Worm (Caenorhabditis elegans): Measurements from ENCODE around the gene unc-83.

The unc-83 gene

DNA sequence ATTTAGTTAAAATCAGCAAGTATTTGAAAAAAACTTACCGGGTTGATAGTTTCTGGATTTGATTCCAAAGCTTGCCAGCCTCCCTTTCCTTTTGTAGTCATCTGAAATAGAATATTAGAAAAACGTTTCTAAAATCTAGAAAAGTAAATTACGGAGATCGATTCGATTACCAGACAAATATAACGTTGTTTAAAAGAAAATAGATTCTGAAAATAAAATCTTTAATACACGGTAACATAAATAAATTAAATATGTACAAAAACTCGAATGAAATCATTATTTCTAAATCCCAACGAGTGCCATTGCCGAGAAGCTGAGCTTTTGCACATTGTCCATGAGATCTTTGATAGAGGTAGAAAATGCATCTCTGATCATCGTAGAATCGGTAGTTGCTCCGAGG lies 43.8 kb downstream of the unc-83 start, which contains the start of gene ubh-3:
Gene ubh-3 (minus strand): TSS at position 101 of the 400 bp plus-strand sequence.
- no peak for TF ChIP-seq ccch-3 (GFP tag; optimal IDR thresholded peaks at IDR 0.05)
- no peak for TF ChIP-seq Y79H2A.3 (GFP tag; conservative IDR thresholded peaks at IDR 0.05)
- TF ChIP-seq Y56A3A.18 (GFP tag; IDR thresholded peaks at IDR 0.05), result no peak
- TF ChIP-seq unc-130 (GFP tag; optimal IDR thresholded peaks at IDR 0.05), result no peak
- TF ChIP-seq B0336.3 (GFP tag; IDR thresholded peaks at IDR 0.05), result no peak
- TF ChIP-seq C06A6.2 (GFP tag; conservative IDR thresholded peaks at IDR 0.05), result no peak
- TF ChIP-seq dpl-1 (GFP tag; optimal IDR thresholded peaks at IDR 0.05), result no peak
- TF ChIP-seq hlh-12 (tag; optimal IDR thresholded peaks at IDR 0.05), result no peak
- TF ChIP-seq K12H6.12 (tag; optimal IDR thresholded peaks at IDR 0.05), result no peak
- TF ChIP-seq fkh-3 (tag; optimal IDR thresholded peaks at IDR 0.05), result no peak
- no peak for TF ChIP-seq chd-7 (tag; optimal IDR thresholded peaks at IDR 0.05)
- no peak for TF ChIP-seq lsy-27 (tag; optimal IDR thresholded peaks at IDR 0.05; ENCODE audit: borderline replicate concordance, insufficient read depth)
- no peak for TF ChIP-seq Y67H2A.10 (GFP tag; conservative IDR thresholded peaks at IDR 0.05)
- no peak for TF ChIP-seq ztf-3 (GFP tag; optimal IDR thresholded peaks at IDR 0.05)
- no peak for TF ChIP-seq mxl-1 (tag; optimal IDR thresholded peaks at IDR 0.05)
- TF ChIP-seq rec-8 (tag; optimal IDR thresholded peaks at IDR 0.05), result no peak
- no peak for TF ChIP-seq rcor-1 (GFP tag; IDR thresholded peaks at IDR 0.05)
- TF ChIP-seq egl-44 (GFP tag; IDR thresholded peaks at IDR 0.05), result no peak
- no peak for TF ChIP-seq ztf-6 (GFP tag; IDR thresholded peaks at IDR 0.05)

DNA sequence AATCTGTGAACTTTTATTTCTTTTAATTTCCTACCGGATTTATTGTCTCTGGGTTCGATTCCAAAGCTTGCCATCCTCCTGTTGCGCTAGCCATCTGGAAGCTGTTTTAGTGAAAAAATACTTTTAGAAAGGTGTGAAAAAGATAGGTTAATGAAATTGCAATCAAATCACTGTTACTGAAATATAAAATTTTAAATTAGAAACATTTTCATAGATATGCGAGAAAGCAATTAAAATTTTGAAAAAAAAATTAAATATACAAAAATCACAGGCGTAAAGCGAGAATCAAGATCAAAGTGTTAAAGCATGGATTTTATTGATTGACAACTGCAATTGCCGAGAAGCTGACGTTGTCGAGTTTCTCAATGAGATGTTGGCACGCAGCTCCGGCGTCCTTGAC lies 44.9 kb downstream of the unc-83 start, which contains the start of gene ubh-2:
Gene ubh-2 (minus strand): TSS at position 101 of the 400 bp plus-strand sequence.
- TF ChIP-seq F33H1.4 (GFP tag; IDR thresholded peaks at IDR 0.05) (no peak), repo-1 (tag; optimal IDR thresholded peaks at IDR 0.05) (no peak), F10E7.11 (tag; optimal IDR thresholded peaks at IDR 0.05) (no peak), bed-1 (GFP tag; IDR thresholded peaks at IDR 0.05) (no peak), ceh-79 (tag; optimal IDR thresholded peaks at IDR 0.05) (no peak), xnd-1 (tag; optimal IDR thresholded peaks at IDR 0.05) (no peak), tbp1 (GFP tag; optimal IDR thresholded peaks at IDR 0.05) (no peak), hmg-20 (GFP tag; IDR thresholded peaks at IDR 0.05) (no peak)

DNA sequence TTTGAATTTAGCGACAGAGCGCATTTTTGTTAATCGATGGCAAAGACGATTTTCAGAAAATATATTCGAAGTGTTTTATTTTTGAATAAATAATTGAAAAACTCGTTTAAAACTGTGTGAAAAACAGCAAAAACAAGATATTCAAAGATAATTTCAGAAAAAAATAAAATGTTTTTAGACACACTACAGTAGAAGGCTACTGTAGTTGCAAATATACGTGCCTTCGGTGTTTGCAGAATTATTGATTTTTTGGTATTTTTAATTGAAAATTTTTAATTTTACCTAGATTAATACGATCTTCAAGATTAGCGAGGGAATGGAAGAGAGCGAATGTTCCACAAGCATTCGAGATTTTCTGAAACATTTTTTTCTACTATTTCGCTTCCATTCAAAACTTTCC lies 45.8 kb downstream of the unc-83 start:
- TF ChIP-seq lsl-1 (GFP tag; optimal IDR thresholded peaks at IDR 0.05) (peak; percentile 88), T07F8.4 (tag; optimal IDR thresholded peaks at IDR 0.05) (no peak), athp-1 (tag; optimal IDR thresholded peaks at IDR 0.05) (no peak), madf-6 (GFP tag; IDR thresholded peaks at IDR 0.05) (peak; percentile 49; the same call in 1 of the 2 replicates), xnd-1 (tag; optimal IDR thresholded peaks at IDR 0.05) (peak; percentile 3)

DNA sequence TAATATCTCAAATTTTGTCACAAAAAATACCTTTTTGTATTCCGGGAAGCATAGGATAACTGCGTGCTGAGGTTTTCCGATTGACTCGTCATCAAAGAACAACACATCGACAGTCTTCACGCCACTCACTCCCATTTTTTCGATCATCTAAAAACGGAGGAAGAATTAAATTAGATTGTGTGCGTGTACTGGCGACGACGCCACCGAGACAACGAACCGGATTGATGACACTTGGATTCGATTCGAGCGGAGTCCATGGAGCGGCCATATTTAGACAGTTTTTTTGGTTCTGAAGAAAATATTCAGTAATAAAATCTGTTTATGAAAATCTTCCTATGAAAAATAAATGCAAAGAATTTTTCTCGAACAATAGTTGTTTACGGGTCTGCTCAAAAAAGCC lies 46.3 kb downstream of the unc-83 start, which contains the start of gene ubh-1:
Gene ubh-1 (minus strand): TSS at position 289 of the 400 bp plus-strand sequence.
- TF ChIP-seq ceh-91 (GFP tag; IDR thresholded peaks at IDR 0.05) (no peak), nfyb-1 (GFP tag; IDR thresholded peaks at IDR 0.05) (0 out of 2 replicates have a peak, but pooled peaks have one; percentile 10)

DNA sequence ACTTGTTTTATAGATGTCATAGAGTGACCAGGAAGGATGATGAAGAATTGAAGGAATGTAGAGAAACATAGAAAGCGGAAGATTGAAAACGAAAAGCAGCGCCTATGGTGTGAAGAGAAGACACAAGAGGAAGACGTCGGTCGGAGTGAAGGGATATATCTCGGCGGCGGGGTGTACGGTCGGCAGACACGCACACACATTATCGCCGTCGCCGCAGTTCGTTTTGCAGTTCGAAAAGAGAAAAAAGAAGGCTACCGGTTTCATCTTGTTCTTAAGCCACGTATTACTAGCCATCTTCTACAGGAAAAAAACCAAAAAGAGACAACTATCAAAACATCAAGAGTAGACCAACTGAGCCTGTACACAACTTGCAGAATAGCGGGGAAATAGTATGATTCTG lies 48.5 kb downstream of the unc-83 start:
- TF ChIP-seq let-607 (tag; optimal IDR thresholded peaks at IDR 0.05) (peak in 1 of 2 experiments; percentile 87), ets-4 (GFP tag; optimal IDR thresholded peaks at IDR 0.05) (no peak)

Measured in whole organism, young adult.